Worm (Caenorhabditis elegans) whole organism, L4 larva: Measurements from ENCODE around the gene C34B4.5.

ENCODE experiments used
- F26F4.8 ChIP-seq: fragments of 200-800 bp; sonication (Bioruptor generic); conservative IDR thresholded peaks from 2 replicates; pipeline ENCODE4 v1.3.6; 2022; ENCODE audit warnings: missing genetic modification characterization, missing compliant biosample characterization
- F44E2.7 ChIP-seq: fragments of 200-800 bp; sonication (Bioruptor generic); IDR thresholded peaks from 2 replicates; pipeline ENCODE4 v2.1.2; 2022; ENCODE audit warnings: missing genetic modification characterization, missing compliant biosample characterization
- T20F7.1 ChIP-seq: fragments of 200-800 bp; sonication (Bioruptor generic); optimal IDR thresholded peaks from 2 replicates; lab custom pipeline; 2018; ENCODE audit warnings: mild to moderate bottlenecking, missing genetic modification characterization, missing compliant biosample characterization
- T26A8.4 ChIP-seq: fragments of 200-800 bp; sonication (Bioruptor generic); IDR thresholded peaks from 2 replicates; pipeline ENCODE4 v1.3.6; 2022; ENCODE audit warnings: missing genetic modification characterization, missing compliant biosample characterization
- Y48G9A.11 ChIP-seq: fragments of 200-800 bp; sonication (Bioruptor generic); IDR thresholded peaks from 2 replicates; pipeline ENCODE4 v1.3.6; 2022; ENCODE audit warnings: missing genetic modification reagents, missing genetic modification characterization, missing compliant biosample characterization
- Y5F2A.4 ChIP-seq: fragments of 200-800 bp; sonication (Bioruptor generic); optimal IDR thresholded peaks from 2 replicates; lab custom pipeline; 2018; ENCODE audit warnings: mild to moderate bottlenecking, missing genetic modification characterization, missing compliant biosample characterization
- ZK546.5 ChIP-seq, 2 experiments: sonication (generic microtip); optimal IDR thresholded peaks; 2 replicates each; lab custom pipeline; 2017; ENCODE audit warnings: missing biosample characterization in 2 of 2, missing genetic modification characterization in 2 of 2
- aha-1 ChIP-seq: fragments of 150-350 bp; peaks from one replicate; lab custom pipeline; 2014; ENCODE audit warnings: missing biosample characterization, missing genetic modification characterization
- ceh-28 ChIP-seq: fragments of 150-350 bp; optimal IDR thresholded peaks from 2 replicates; lab custom pipeline; 2014; ENCODE audit warnings: missing biosample characterization, missing genetic modification reagents, missing genetic modification characterization
- ceh-62 ChIP-seq: sonication (generic microtip); optimal IDR thresholded peaks from 2 replicates; lab custom pipeline; 2017; ENCODE audit warnings: missing biosample characterization, missing genetic modification characterization
- ces-1 ChIP-seq: fragments of 150-350 bp; sonication (generic microtip); optimal IDR thresholded peaks from 4 replicates; lab custom pipeline; 2014; ENCODE audit warnings: missing biosample characterization, missing genetic modification reagents, missing genetic modification characterization
- ctbp-1 ChIP-seq: fragments of 200-800 bp; sonication (Bioruptor generic); IDR thresholded peaks from 2 replicates; pipeline ENCODE4 v1.3.6; 2022; ENCODE audit warnings: missing genetic modification reagents, missing genetic modification characterization, missing compliant biosample characterization
- daf-12 ChIP-seq: fragments of 150-350 bp; optimal IDR thresholded peaks from 2 replicates; lab custom pipeline; 2014; ENCODE audit warnings: missing biosample characterization, missing genetic modification reagents, missing genetic modification characterization
- daf-16 ChIP-seq, 3 experiments: sonication (generic microtip); optimal IDR thresholded peaks; 2 replicates each; lab custom pipeline; 2016 to 2017; ENCODE audit warnings: missing genetic modification characterization in 3 of 3, missing genetic modification reagents in 3 of 3, mild to moderate bottlenecking in 2 of 3, missing compliant biosample characterization in 2 of 3, missing biosample characterization in 1 of 3, moderate library complexity in 1 of 3
- dmd-6 ChIP-seq: fragments of 200-800 bp; sonication (Bioruptor generic); IDR thresholded peaks from 2 replicates; pipeline ENCODE4 v1.3.6; 2022; ENCODE audit warnings: missing genetic modification reagents, missing genetic modification characterization, missing compliant biosample characterization
- dmd-9 ChIP-seq: fragments of 200-800 bp; sonication (Bioruptor generic); IDR thresholded peaks from 2 replicates; pipeline ENCODE4 v1.3.6; 2022; ENCODE audit warnings: missing genetic modification reagents, missing genetic modification characterization, missing compliant biosample characterization
- dpl-1 ChIP-seq: fragments of 150-350 bp; optimal IDR thresholded peaks from 2 replicates; lab custom pipeline; 2014; ENCODE audit warnings: missing biosample characterization, missing genetic modification reagents, missing genetic modification characterization
- egl-27 ChIP-seq: sonication (generic microtip); optimal IDR thresholded peaks from 3 replicates; lab custom pipeline; 2017; ENCODE audit warnings: missing biosample characterization, missing genetic modification reagents, missing genetic modification characterization
- gei-8 ChIP-seq: fragments of 200-800 bp; sonication (Bioruptor generic); optimal IDR thresholded peaks from 2 replicates; lab custom pipeline; 2018; ENCODE audit warnings: mild to moderate bottlenecking, missing genetic modification characterization, missing compliant biosample characterization
- hif-1 ChIP-seq, 2 experiments: sonication (generic microtip); optimal IDR thresholded peaks; 2 replicates each; lab custom pipeline; 2016 to 2017; ENCODE audit warnings: missing compliant biosample characterization in 2 of 2, missing genetic modification characterization in 2 of 2, missing genetic modification reagents in 2 of 2, missing genotype in 2 of 2, mild to moderate bottlenecking in 1 of 2
- hlh-30 ChIP-seq: sonication (generic microtip); optimal IDR thresholded peaks from 2 replicates; lab custom pipeline; 2017; ENCODE audit warnings: antibody characterized with exemption, mild to moderate bottlenecking, missing genetic modification characterization, missing compliant biosample characterization; ENCODE audit not compliant: insufficient read depth
- lim-7 ChIP-seq: fragments of 200-800 bp; sonication (Bioruptor generic); IDR thresholded peaks from 2 replicates; pipeline ENCODE4 v1.3.6; 2022; ENCODE audit warnings: missing genetic modification characterization, missing compliant biosample characterization
- madf-9 ChIP-seq: fragments of 200-800 bp; sonication (Bioruptor generic); conservative IDR thresholded peaks from 2 replicates; pipeline ENCODE4 v1.3.6; 2022; ENCODE audit warnings: missing genetic modification reagents, missing genetic modification characterization, missing compliant biosample characterization
- mdl-1 ChIP-seq, 2 experiments: fragments of 150-350 bp in 1 of 2; sonication (generic microtip) in 1 of 2; optimal IDR thresholded peaks; 2 replicates each; lab custom pipeline; 2014 to 2017; ENCODE audit warnings: missing biosample characterization in 2 of 2, missing genetic modification characterization in 2 of 2
- mep-1 ChIP-seq: fragments of 150-350 bp; sonication (generic microtip); optimal IDR thresholded peaks from 3 replicates; lab custom pipeline; 2014; ENCODE audit warnings: missing biosample characterization, missing genetic modification characterization
- mes-2 ChIP-seq: sonication (generic microtip); optimal IDR thresholded peaks from 2 replicates; lab custom pipeline; 2016; ENCODE audit warnings: missing genotype, mild to moderate bottlenecking, missing genetic modification characterization, missing compliant biosample characterization; ENCODE audit not compliant: poor library complexity, severe bottlenecking
- mxl-3 ChIP-seq: fragments of 200-800 bp; sonication (Bioruptor generic); optimal IDR thresholded peaks from 2 replicates; lab custom pipeline; 2018; ENCODE audit warnings: mild to moderate bottlenecking, missing genetic modification characterization, missing compliant biosample characterization
- nhr-102 ChIP-seq: sonication (generic microtip); optimal IDR thresholded peaks from 2 replicates; lab custom pipeline; 2016; ENCODE audit warnings: mild to moderate bottlenecking, missing genetic modification characterization, moderate library complexity, missing compliant biosample characterization
- nhr-111 ChIP-seq: fragments of 200-800 bp; sonication (Bioruptor generic); optimal IDR thresholded peaks from 2 replicates; lab custom pipeline; 2018; ENCODE audit warnings: mild to moderate bottlenecking, missing genetic modification characterization, missing compliant biosample characterization
- nhr-28 ChIP-seq: fragments of 150-350 bp; optimal IDR thresholded peaks from 2 replicates; lab custom pipeline; 2014; ENCODE audit warnings: missing biosample characterization, missing genetic modification characterization
- nhr-41 ChIP-seq: fragments of 200-800 bp; sonication (Bioruptor generic); IDR thresholded peaks from 2 replicates; pipeline ENCODE4 v1.3.6; 2022; ENCODE audit warnings: missing genetic modification reagents, missing genetic modification characterization, missing compliant biosample characterization
- nhr-48 ChIP-seq: sonication (generic microtip); optimal IDR thresholded peaks from 2 replicates; lab custom pipeline; 2016; ENCODE audit warnings: mild to moderate bottlenecking, missing genetic modification characterization, missing compliant biosample characterization
- php-3 ChIP-seq: fragments of 200-800 bp; sonication (Bioruptor generic); IDR thresholded peaks from 2 replicates; pipeline ENCODE4 v1.3.6; 2022; ENCODE audit warnings: missing genetic modification reagents, missing genetic modification characterization, missing compliant biosample characterization
- rbr-2 ChIP-seq: sonication (generic microtip); optimal IDR thresholded peaks from 2 replicates; lab custom pipeline; 2016; ENCODE audit warnings: missing genotype, missing genetic modification characterization, missing compliant biosample characterization
- spr-1 ChIP-seq: sonication (generic microtip); optimal IDR thresholded peaks from 2 replicates; lab custom pipeline; 2016; ENCODE audit warnings: mild to moderate bottlenecking, missing genetic modification characterization, missing compliant biosample characterization
- tra-1 ChIP-seq: fragments of 200-800 bp; sonication (Bioruptor generic); IDR thresholded peaks from 2 replicates; pipeline ENCODE4 v1.3.6; 2022; ENCODE audit warnings: missing genetic modification reagents, missing genetic modification characterization, missing compliant biosample characterization
- vab-7 ChIP-seq: fragments of 200-800 bp; sonication (Bioruptor generic); IDR thresholded peaks from 2 replicates; pipeline ENCODE4 v1.3.6; 2022; ENCODE audit warnings: missing genetic modification reagents, missing genetic modification characterization, missing compliant biosample characterization
- zag-1 ChIP-seq: fragments of 150-350 bp; optimal IDR thresholded peaks from 2 replicates; lab custom pipeline; 2014; ENCODE audit warnings: missing biosample characterization, missing genetic modification characterization
- zip-11 ChIP-seq: fragments of 200-800 bp; sonication (Bioruptor generic); IDR thresholded peaks from 2 replicates; pipeline ENCODE4 v1.3.6; 2022; ENCODE audit warnings: missing genetic modification characterization, missing compliant biosample characterization
- ztf-7 ChIP-seq: fragments of 150-350 bp; optimal IDR thresholded peaks from 2 replicates; lab custom pipeline; 2014; ENCODE audit warnings: missing biosample characterization, missing genetic modification characterization

The C34B4.5 gene

ce11 chrV:13046125-13047123 lies 49.3 kb upstream of the C34B4.5 start (continued):
- TF ChIP-seq gei-8 = no peak
- TF ChIP-seq T20F7.1 (GFP tag; lab: Kevin White, UChicago) = no peak
- peak in 1 of 2 experiments; percentile 35 for TF ChIP-seq daf-16 (GFP tag; optimal IDR thresholded peaks at IDR 0.05; lab: Kevin White, UChicago)
- peak; percentile 64 for TF ChIP-seq daf-16 (tag; optimal IDR thresholded peaks at IDR 0.05; lab: Kevin White, UChicago)
- TF ChIP-seq zag-1 (tag; lab: Kevin White, UChicago) = no peak
- peak; percentile 50 for TF ChIP-seq nhr-28 (tag; lab: Kevin White, UChicago)
- TF ChIP-seq tra-1 (GFP tag; lab: Robert Waterston, UW) = peak; percentile 45; the same call in 1 of the 2 replicates
- 0 out of 2 replicates have a peak, but pooled peaks have one; percentile 8 for TF ChIP-seq ctbp-1 (GFP tag; lab: Robert Waterston, UW)
- no peak for TF ChIP-seq lim-7
- no peak; the same call in 1 of the 2 replicates for TF ChIP-seq madf-9 (GFP tag; lab: Robert Waterston, UW)
- no peak for TF ChIP-seq ceh-28
- no peak for TF ChIP-seq rbr-2 (tag; lab: Kevin White, UChicago)
- no peak for TF ChIP-seq nhr-41 (GFP tag; lab: Robert Waterston, UW)
- TF ChIP-seq vab-7 (GFP tag; lab: Robert Waterston, UW) = no peak
- TF ChIP-seq F44E2.7 = no peak
- TF ChIP-seq nhr-48 (tag; lab: Kevin White, UChicago) = peak; percentile 25
- no peak for TF ChIP-seq nhr-111 (GFP tag; lab: Kevin White, UChicago)
- TF ChIP-seq egl-27 = no peak
- TF ChIP-seq mep-1 (tag; lab: Kevin White, UChicago) = peak; percentile 50
- TF ChIP-seq dpl-1 (GFP tag; lab: Kevin White, UChicago) = no peak
- TF ChIP-seq nhr-102 = no peak
- no peak for TF ChIP-seq daf-12 (tag; lab: Kevin White, UChicago)
- peak; percentile 6 for TF ChIP-seq hlh-30
- no peak for TF ChIP-seq mxl-3
- TF ChIP-seq dmd-9 (GFP tag; lab: Robert Waterston, UW) = peak; percentile 34; the same call in 1 of the 2 replicates
- TF ChIP-seq Y5F2A.4 (GFP tag; lab: Kevin White, UChicago) = no peak
- 0 out of 2 replicates have a peak, but pooled peaks have one; percentile 15 for TF ChIP-seq php-3 (GFP tag; lab: Robert Waterston, UW)
- TF ChIP-seq spr-1 (tag; lab: Kevin White, UChicago) = no peak
- TF ChIP-seq ceh-62 (tag; lab: Kevin White, UChicago) = no peak
- TF ChIP-seq ztf-7 (tag; lab: Kevin White, UChicago) = no peak
- TF ChIP-seq T26A8.4 (GFP tag; lab: Robert Waterston, UW) = 0 out of 2 replicates have a peak, but pooled peaks have one; percentile 7
- TF ChIP-seq Y48G9A.11 (GFP tag; lab: Robert Waterston, UW) = no peak
- TF ChIP-seq mes-2 (tag; lab: Kevin White, UChicago) = peak; percentile 16
- TF ChIP-seq F26F4.8 (GFP tag; lab: Robert Waterston, UW) = no peak
- no peak for TF ChIP-seq hif-1 (tag; optimal IDR thresholded peaks at IDR 0.05; lab: Kevin White, UChicago)
- TF ChIP-seq aha-1 = peak; percentile 72
- no peak for TF ChIP-seq ces-1 (GFP tag; lab: Kevin White, UChicago)
- no peak for TF ChIP-seq ZK546.5 (tag; optimal IDR thresholded peaks at IDR 0.05; lab: Kevin White, UChicago)
- TF ChIP-seq dmd-6 (GFP tag; lab: Robert Waterston, UW) = peak; percentile 83
- TF ChIP-seq mdl-1 (tag; optimal IDR thresholded peaks at IDR 0.05; lab: Kevin White, UChicago) = no peak
- no peak for TF ChIP-seq zip-11
- TF ChIP-seq, all 104 proteins: peak for 20
